Fruit fly (Drosophila melanogaster) whole organism, adult: ENCODE results near the gene CG9855.

Experiments used
- CG11617 ChIP-seq: fragments of 200-800 bp; sonication (Bioruptor generic); optimal IDR thresholded peaks from 2 replicates; lab custom pipeline; 2017; ENCODE audit warnings: mild to moderate bottlenecking, missing biosample characterization, missing genetic modification reagents, missing genetic modification characterization
- CG12768 ChIP-seq: fragments of 200-800 bp; sonication (Bioruptor generic); optimal IDR thresholded peaks from 2 replicates; lab custom pipeline; 2017; ENCODE audit warnings: missing biosample characterization, missing genetic modification characterization, mild to moderate bottlenecking, moderate library complexity, missing genetic modification reagents
- CG14711 ChIP-seq: fragments of 200-800 bp; sonication (Bioruptor generic); optimal IDR thresholded peaks from 2 replicates; lab custom pipeline; 2018; ENCODE audit warnings: missing biosample characterization, mild to moderate bottlenecking, missing genetic modification characterization, moderate library complexity
- CG1620 ChIP-seq: fragments of 200-800 bp; sonication (Bioruptor generic); optimal IDR thresholded peaks from 2 replicates; lab custom pipeline; 2016; ENCODE audit warnings: missing biosample characterization, missing genetic modification characterization
- CG33017 ChIP-seq: fragments of 200-800 bp; sonication (Bioruptor generic); optimal IDR thresholded peaks from 2 replicates; lab custom pipeline; 2018; ENCODE audit warnings: missing biosample characterization, mild to moderate bottlenecking, missing genetic modification characterization, moderate library complexity
- CG5204 ChIP-seq: fragments of 200-800 bp; sonication (Bioruptor generic); optimal IDR thresholded peaks from 2 replicates; lab custom pipeline; 2016; ENCODE audit warnings: missing biosample characterization, missing genetic modification characterization
- CG7045 ChIP-seq: fragments of 200-800 bp; sonication (Bioruptor generic); optimal IDR thresholded peaks from 2 replicates; lab custom pipeline; 2017; ENCODE audit warnings: missing biosample characterization, mild to moderate bottlenecking, missing genetic modification characterization
- CG7101 ChIP-seq: fragments of 200-800 bp; sonication (Bioruptor generic); optimal IDR thresholded peaks from 2 replicates; lab custom pipeline; 2018; ENCODE audit warnings: missing biosample characterization, mild to moderate bottlenecking, missing genetic modification characterization, moderate library complexity
- Clk ChIP-seq: fragments of 200-800 bp; sonication (Bioruptor generic); optimal IDR thresholded peaks from 2 replicates; lab custom pipeline; 2017; ENCODE audit warnings: missing biosample characterization, missing genetic modification characterization
- Crg-1 ChIP-seq: fragments of 200-800 bp; sonication (Bioruptor generic); optimal IDR thresholded peaks from 2 replicates; lab custom pipeline; 2016; ENCODE audit warnings: missing biosample characterization, missing genetic modification characterization
- Hr96 ChIP-seq: fragments of 200-800 bp; sonication (Bioruptor generic); optimal IDR thresholded peaks from 2 replicates; lab custom pipeline; 2016; ENCODE audit warnings: missing biosample characterization, missing genetic modification characterization
- Mnt ChIP-seq: fragments of 200-800 bp; sonication (Bioruptor generic); optimal IDR thresholded peaks from 2 replicates; lab custom pipeline; 2016; ENCODE audit warnings: missing biosample characterization, mild to moderate bottlenecking, missing genetic modification characterization
- bab1 ChIP-seq: fragments of 200-800 bp; sonication (Bioruptor generic); optimal IDR thresholded peaks from 3 replicates; lab custom pipeline; 2019; ENCODE audit warnings: missing biosample characterization, mild to moderate bottlenecking, missing genetic modification characterization, moderate library complexity
- cic ChIP-seq: fragments of 200-800 bp; sonication (Bioruptor generic); optimal IDR thresholded peaks from 2 replicates; lab custom pipeline; 2017; ENCODE audit warnings: missing biosample characterization, mild to moderate bottlenecking, missing genetic modification characterization, moderate library complexity
- cnc ChIP-seq, 2 experiments: fragments of >200 bp; optimal IDR thresholded peaks; 2 replicates each; lab custom pipeline; 2017
- kay ChIP-seq: fragments of 200-800 bp; sonication (Bioruptor generic); peaks from one replicate; lab custom pipeline; 2016; ENCODE audit warnings: missing biosample characterization, missing genetic modification characterization, borderline replicate concordance
- ovo ChIP-seq: fragments of 200-800 bp; sonication (Bioruptor generic); optimal IDR thresholded peaks from 2 replicates; lab custom pipeline; 2016; ENCODE audit warnings: missing biosample characterization, missing genetic modification characterization
- pad ChIP-seq: fragments of 200-800 bp; sonication (Bioruptor generic); optimal IDR thresholded peaks from 3 replicates; lab custom pipeline; 2017; ENCODE audit warnings: missing biosample characterization, missing genetic modification characterization, mild to moderate bottlenecking, moderate library complexity, missing genetic modification reagents
- tj ChIP-seq: fragments of 200-800 bp; sonication (Bioruptor generic); optimal IDR thresholded peaks from 3 replicates; lab custom pipeline; 2017; ENCODE audit warnings: missing biosample characterization, mild to moderate bottlenecking, missing genetic modification characterization, moderate library complexity
- toe ChIP-seq: fragments of 200-800 bp; sonication (Bioruptor generic); optimal IDR thresholded peaks from 2 replicates; lab custom pipeline; 2016; ENCODE audit warnings: missing biosample characterization, missing genetic modification characterization

The CG9855 gene

DNA sequence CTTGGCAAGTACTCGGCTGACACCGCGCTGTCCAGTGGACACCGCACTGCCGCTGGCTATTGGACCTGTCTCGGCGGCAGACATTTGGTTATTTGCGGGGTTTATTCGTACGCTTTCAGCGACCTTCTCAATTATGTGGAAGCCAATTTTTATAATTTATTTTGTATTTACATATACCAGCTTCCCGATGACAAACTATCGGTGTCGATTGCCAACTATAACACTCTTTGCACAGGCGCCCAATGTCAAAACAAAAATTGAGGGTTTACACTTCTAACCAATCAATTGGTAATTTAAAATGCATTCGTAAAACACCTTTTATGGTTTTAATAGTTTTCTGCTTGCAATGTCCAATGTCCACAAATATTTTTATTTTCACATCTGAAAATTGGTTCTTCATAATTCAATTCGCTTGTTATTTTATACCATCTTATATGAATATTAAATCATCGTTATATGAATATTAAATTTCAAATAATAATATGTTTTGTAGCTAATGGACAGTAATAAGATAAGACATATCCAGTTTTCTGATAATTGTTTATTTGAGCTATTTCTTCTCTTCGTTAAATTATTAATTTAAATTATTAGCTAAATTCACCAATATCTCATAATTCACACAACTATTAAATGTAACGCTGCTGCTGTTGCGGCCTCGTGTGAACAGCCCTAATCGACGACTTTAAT is 2.3 kb upstream of the CG9855 start:
- TF ChIP-seq Hr96 (GFP tag; lab: Kevin White, UChicago) (no peak), toe (GFP tag; lab: Kevin White, UChicago) (peak; percentile 46), CG11617 (GFP tag; lab: Kevin White, UChicago) (peak; percentile 18)

DNA sequence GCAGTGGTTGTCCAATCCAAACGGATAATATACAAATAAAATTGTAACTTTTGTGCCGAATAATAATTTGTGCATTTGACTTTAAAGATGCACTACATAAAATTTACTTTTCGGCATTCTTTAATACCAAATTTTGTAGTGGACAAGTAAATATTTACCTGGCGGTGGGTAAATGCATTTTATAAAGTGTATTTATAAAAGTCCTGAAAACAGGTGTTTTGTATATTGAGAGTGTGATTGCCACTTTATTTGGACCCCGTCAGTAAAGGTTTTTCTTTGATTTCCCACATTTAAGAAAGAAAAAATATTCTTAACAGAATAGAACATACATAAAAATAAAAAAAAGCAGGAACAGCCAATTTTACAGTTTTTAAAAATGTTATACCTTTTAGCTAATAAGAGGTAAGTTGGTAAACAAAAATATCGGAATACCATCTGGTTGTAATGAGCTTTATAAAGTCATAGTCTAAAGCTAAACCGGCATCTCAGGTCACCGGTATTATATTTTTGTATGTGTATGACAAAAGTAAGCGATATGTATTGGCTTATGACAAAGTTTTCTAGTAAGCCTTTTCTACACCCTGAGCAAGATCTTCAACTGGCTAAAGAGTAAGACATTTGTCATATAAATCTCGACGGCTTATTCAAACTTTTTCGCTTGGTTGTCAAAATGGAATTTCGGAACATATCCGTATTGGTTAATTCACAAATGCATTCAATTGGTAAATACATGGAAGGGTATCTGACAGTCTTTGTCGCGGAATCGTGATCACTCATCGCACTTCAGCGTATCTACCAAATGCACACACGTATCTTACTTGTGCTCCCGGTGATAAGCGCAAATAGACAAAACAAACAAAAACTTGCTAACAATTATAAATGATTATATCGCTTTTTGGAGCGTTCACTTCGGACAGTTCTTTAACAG is 2.8 kb downstream of the CG9855 start:
- TF ChIP-seq cic (peak; percentile 78), bab1 (GFP tag; lab: Kevin White, UChicago) (peak; percentile 94), Clk (GFP tag; lab: Kevin White, UChicago) (peak; percentile 65), pad (GFP tag; lab: Kevin White, UChicago) (peak; percentile 66), toe (GFP tag; lab: Kevin White, UChicago) (peak; percentile 58), kay (GFP tag; lab: Kevin White, UChicago) (peak; percentile 98), Crg-1 (GFP tag; lab: Kevin White, UChicago) (peak; percentile 35), tj (peak; percentile 53), CG33017 (tag; lab: Kevin White, UChicago) (peak; percentile 93), ovo (GFP tag; lab: Kevin White, UChicago) (peak; percentile 49), CG7101 (peak; percentile 90), CG11617 (GFP tag; lab: Kevin White, UChicago) (peak; percentile 83), CG1620 (peak; percentile 20), CG12768 (GFP tag; lab: Kevin White, UChicago) (peak; percentile 90), CG7045 (GFP tag; lab: Kevin White, UChicago) (peak; percentile 82), CG14711 (peak; percentile 84), Hr96 (GFP tag; lab: Kevin White, UChicago) (peak; percentile 82), Mnt (GFP tag; lab: Kevin White, UChicago) (peak; percentile 77), cnc (optimal IDR thresholded peaks at IDR 0.05; lab: Kevin White, UChicago) (no peak), CG5204 (no peak)

- peak; percentile 52 for TF ChIP-seq Mnt (GFP tag; lab: Kevin White, UChicago)
- TF ChIP-seq CG7101: no peak
- peak; percentile 15 for TF ChIP-seq tj
- no peak for TF ChIP-seq Clk (GFP tag; lab: Kevin White, UChicago)
- TF ChIP-seq CG14711: no peak
Observed at dm6 chr3R:4394117-4394516, 3.6 kb downstream of the CG9855 start, which contains the start of gene CG34112. Gene CG34112, minus strand, starts transcription at chr3R:4394259.

DNA sequence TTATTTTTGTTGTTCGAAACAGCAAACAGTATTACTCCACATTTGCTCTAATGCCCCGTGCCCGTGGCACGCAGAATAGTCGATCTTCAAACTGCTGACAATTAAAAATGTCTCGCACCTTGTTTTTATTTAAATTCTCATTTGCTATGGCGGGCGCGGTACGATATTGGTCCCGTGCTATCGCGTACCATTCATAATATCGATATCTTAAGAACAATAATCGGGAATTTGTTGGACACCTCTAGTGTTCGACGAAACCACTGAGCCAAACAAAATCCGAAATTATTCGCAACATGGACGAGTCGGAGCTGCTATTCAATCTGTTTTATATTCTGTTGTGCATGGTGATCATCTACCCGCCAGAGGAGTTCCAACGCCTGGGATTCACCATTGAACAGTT is 7.5 kb downstream of the CG9855 start, which contains the start of gene CG14646:
Gene CG14646, plus strand, starts transcription at position 234 of the 400 bp plus-strand sequence.
- TF ChIP-seq tj (peak; percentile 19), bab1 (GFP tag; lab: Kevin White, UChicago) (peak; percentile 41), cnc (optimal IDR thresholded peaks at IDR 0.05; lab: Kevin White, UChicago) (no peak), CG5204 (no peak)

dm6 chr3R:4387490-4387889 is 10.2 kb downstream of the CG9855 start, which contains the start of gene tub:
Gene tub, plus strand, starts transcription at chr3R:4387742.
- TF ChIP-seq Crg-1 (GFP tag; lab: Kevin White, UChicago) (no peak), CG7101 (peak; percentile 12), bab1 (GFP tag; lab: Kevin White, UChicago) (peak; percentile 37), CG5204 (no peak), ovo (GFP tag; lab: Kevin White, UChicago) (peak; percentile 19), toe (GFP tag; lab: Kevin White, UChicago) (no peak), kay (GFP tag; lab: Kevin White, UChicago) (no peak), CG11617 (GFP tag; lab: Kevin White, UChicago) (peak; percentile 21), Hr96 (GFP tag; lab: Kevin White, UChicago) (no peak), Mnt (GFP tag; lab: Kevin White, UChicago) (peak; percentile 62), CG33017 (tag; lab: Kevin White, UChicago) (no peak), CG1620 (peak; percentile 24), CG7045 (GFP tag; lab: Kevin White, UChicago) (peak; percentile 39), cic (peak; percentile 27), Clk (GFP tag; lab: Kevin White, UChicago) (no peak), CG14711 (peak; percentile 8), tj (peak; percentile 41), pad (GFP tag; lab: Kevin White, UChicago) (peak; percentile 39), CG12768 (GFP tag; lab: Kevin White, UChicago) (peak; percentile 23), cnc (optimal IDR thresholded peaks at IDR 0.05; lab: Kevin White, UChicago) (no peak)

dm6 chr3R:4382165-4382564 is 15.5 kb downstream of the CG9855 start:
- TF ChIP-seq Crg-1 (GFP tag; lab: Kevin White, UChicago) (no peak), ovo (GFP tag; lab: Kevin White, UChicago) (no peak), cic (no peak), Clk (GFP tag; lab: Kevin White, UChicago) (no peak), Hr96 (GFP tag; lab: Kevin White, UChicago) (no peak), pad (GFP tag; lab: Kevin White, UChicago) (no peak)
